Worm (Caenorhabditis elegans) whole organism, early embryonic: ENCODE measurements around the gene ifd-2.

ENCODE experiments used
- ama-1 ChIP-seq: fragments of 150-350 bp; optimal IDR thresholded peaks from 2 replicates; lab custom pipeline; 2014
- ceh-13 ChIP-seq: fragments of 200-800 bp; sonication (Bioruptor generic); optimal IDR thresholded peaks from 2 replicates; lab custom pipeline; 2018; ENCODE audit warnings: mild to moderate bottlenecking, missing genetic modification characterization, missing compliant biosample characterization

DNA sequence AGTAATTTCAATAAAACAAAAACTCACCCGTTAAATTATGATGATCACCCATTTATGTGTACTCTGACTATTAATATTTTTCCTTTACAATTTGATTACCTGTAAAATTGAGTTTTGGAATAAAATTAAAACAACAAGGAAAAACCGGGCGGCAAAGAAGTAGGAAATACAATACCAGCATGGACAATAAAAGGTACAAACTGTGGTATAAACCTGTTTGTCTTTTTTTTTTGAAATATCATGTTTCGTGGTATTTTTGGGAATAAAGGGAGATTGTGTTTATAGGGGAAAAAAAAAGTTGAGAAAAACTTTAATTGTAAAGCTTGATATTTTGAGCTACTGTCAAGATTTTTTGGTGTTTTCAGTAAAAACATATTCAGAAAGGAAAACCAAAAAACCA lies 9.6 kb upstream of the ifd-2 start, which contains the start of gene daf-3:
- TF ChIP-seq ama-1 (lab: Kevin White, UChicago) (no peak), ceh-13 (no peak)
